Fruit fly (Drosophila melanogaster): Measurements from ENCODE around the gene Vps24.
A peak's percentile ranks its signal among the peaks of the same experiment; 100 is the strongest.

dm6 chr3R:4333964-4334363 is 23.2 kb upstream of the Vps24 start, which contains the start of gene CG9776:
- TF ChIP-seq E2f1 (GFP tag; IDR thresholded peaks at IDR 0.05): peak; percentile 45; the same call in 1 of the 2 replicates
- peak in 1 of 2 experiments; percentile 27 for TF ChIP-seq Hr78 (GFP tag; optimal IDR thresholded peaks at IDR 0.05)
- TF ChIP-seq Gug (GFP tag; IDR thresholded peaks at IDR 0.05): peak; percentile 47; the same call in 3 of the 4 replicates
- no peak for TF ChIP-seq Blimp-1 (GFP tag; optimal IDR thresholded peaks at IDR 0.05)
